Worm (Caenorhabditis elegans): ENCODE data around the gene gpch-1.
A peak's percentile ranks its signal among the peaks of the same experiment; 100 is the strongest.

The gpch-1 gene

DNA sequence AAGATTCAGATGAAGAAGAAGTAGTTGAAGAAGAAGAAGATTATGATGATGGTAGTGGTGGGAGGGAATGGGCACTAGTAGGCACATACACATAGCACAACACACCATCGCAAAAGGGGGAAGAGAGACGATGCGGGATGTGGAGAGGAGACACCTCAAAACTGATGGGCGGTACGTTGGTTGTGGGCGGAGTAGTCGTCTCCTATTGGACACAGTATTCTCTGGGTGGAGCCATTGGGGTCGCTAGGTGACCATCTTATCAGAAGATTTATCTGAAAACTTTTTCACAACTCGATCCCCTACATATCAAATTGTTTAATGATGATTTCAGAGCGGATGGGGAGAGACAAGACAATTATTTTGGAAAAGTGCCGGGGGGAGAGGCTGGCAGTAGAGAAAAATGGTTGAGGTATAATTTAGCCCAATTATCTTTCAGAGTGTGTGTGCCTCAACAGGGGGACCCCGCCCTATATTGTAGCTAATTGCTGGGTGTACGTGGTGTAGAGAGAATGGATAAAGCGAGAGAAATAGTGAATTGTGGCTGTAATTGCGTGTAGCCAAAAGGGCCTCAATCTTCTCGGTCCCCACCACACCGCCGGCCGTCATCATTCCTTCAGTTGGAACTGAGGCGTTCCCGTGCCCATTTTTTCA lies 42.5 kb downstream of the gpch-1 start:
- no peak for TF ChIP-seq hmbx-1 (tag; optimal IDR thresholded peaks at IDR 0.05)
- TF ChIP-seq hmg-4 (GFP tag; optimal IDR thresholded peaks at IDR 0.05): peak; percentile 27
- TF ChIP-seq tbx-37 (GFP tag; conservative IDR thresholded peaks at IDR 0.05): no peak
- TF ChIP-seq tra-4 (tag; optimal IDR thresholded peaks at IDR 0.05): no peak
- TF ChIP-seq pes-1 (GFP tag; IDR thresholded peaks at IDR 0.05): no peak
- no peak for TF ChIP-seq flt-1 (GFP tag; IDR thresholded peaks at IDR 0.05)
- TF ChIP-seq scrt-1 (GFP tag; IDR thresholded peaks at IDR 0.05): no peak
- TF ChIP-seq aly-1 (tag; optimal IDR thresholded peaks at IDR 0.05): no peak
- TF ChIP-seq ceh-13 (GFP tag; optimal IDR thresholded peaks at IDR 0.05): no peak
- TF ChIP-seq sea-1 (GFP tag; conservative IDR thresholded peaks at IDR 0.05): no peak
- no peak for TF ChIP-seq ceh-36 (tag; optimal IDR thresholded peaks at IDR 0.05)
- no peak for TF ChIP-seq tbx-11 (GFP tag; IDR thresholded peaks at IDR 0.05)
- TF ChIP-seq ets-7 (tag; optimal IDR thresholded peaks at IDR 0.05): no peak
- TF ChIP-seq F13C5.2 (tag; optimal IDR thresholded peaks at IDR 0.05): peak; percentile 15
- TF ChIP-seq ama-1 (optimal IDR thresholded peaks at IDR 0.05): no peak
- TF ChIP-seq hnd-1 (tag; optimal IDR thresholded peaks at IDR 0.05): no peak
- no peak for TF ChIP-seq B0310.2 (tag; optimal IDR thresholded peaks at IDR 0.05)

DNA sequence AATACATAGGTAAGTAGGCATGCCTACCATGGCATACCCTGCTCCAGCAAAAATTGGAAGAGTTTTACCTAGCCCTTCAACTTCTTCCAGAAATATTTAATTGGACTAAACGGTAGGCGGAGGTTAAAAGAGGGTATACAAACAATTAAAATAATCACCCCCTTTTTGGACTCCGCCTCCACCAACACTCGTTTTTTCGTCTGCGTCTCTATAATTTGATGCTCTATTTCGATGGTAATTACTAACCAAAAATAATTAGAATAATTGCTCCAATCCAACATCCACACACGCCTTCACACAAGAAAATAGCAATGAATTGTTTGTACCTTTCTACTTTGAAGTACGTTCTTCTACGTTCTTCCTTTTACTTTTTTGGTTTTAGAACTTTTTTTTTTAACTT lies 44.4 kb downstream of the gpch-1 start:
- TF ChIP-seq scrt-1 (GFP tag; IDR thresholded peaks at IDR 0.05) (no peak), ceh-13 (GFP tag; optimal IDR thresholded peaks at IDR 0.05) (no peak), hnd-1 (tag; optimal IDR thresholded peaks at IDR 0.05) (no peak), ama-1 (optimal IDR thresholded peaks at IDR 0.05) (no peak), tra-4 (tag; optimal IDR thresholded peaks at IDR 0.05) (no peak), B0310.2 (tag; optimal IDR thresholded peaks at IDR 0.05) (no peak), pes-1 (GFP tag; IDR thresholded peaks at IDR 0.05) (no peak), hmg-4 (GFP tag; optimal IDR thresholded peaks at IDR 0.05) (no peak), aly-1 (tag; optimal IDR thresholded peaks at IDR 0.05) (no peak), hmbx-1 (tag; optimal IDR thresholded peaks at IDR 0.05) (no peak), sea-1 (GFP tag; conservative IDR thresholded peaks at IDR 0.05) (no peak), tbx-37 (GFP tag; conservative IDR thresholded peaks at IDR 0.05) (no peak), flt-1 (GFP tag; IDR thresholded peaks at IDR 0.05) (no peak), ceh-36 (tag; optimal IDR thresholded peaks at IDR 0.05) (no peak), tbx-11 (GFP tag; IDR thresholded peaks at IDR 0.05) (no peak), ets-7 (tag; optimal IDR thresholded peaks at IDR 0.05) (no peak)

DNA sequence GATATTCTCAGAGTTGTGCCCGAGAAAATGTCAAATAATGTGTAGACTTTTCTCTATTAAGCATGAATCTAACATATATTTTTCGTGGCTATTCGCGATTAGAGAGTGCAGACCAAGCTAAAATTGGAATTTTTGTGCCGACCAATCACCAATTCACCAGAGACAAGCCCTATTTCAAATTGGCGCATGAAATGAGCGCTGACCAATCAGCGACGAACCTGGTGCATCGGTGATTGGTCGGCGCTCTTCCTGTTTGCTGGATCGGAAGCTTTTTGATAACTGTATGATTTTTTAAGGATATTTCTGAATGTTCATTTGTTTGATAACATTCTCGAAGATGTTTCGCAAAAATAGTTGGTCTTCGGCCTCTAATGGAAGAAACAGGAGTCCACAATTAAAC lies 45.0 kb downstream of the gpch-1 start:
- no peak for TF ChIP-seq tbx-11 (GFP tag; IDR thresholded peaks at IDR 0.05)
- TF ChIP-seq scrt-1 (GFP tag; IDR thresholded peaks at IDR 0.05): no peak
- TF ChIP-seq flt-1 (GFP tag; IDR thresholded peaks at IDR 0.05): no peak
- no peak for TF ChIP-seq B0310.2 (tag; optimal IDR thresholded peaks at IDR 0.05)
- no peak for TF ChIP-seq tra-4 (tag; optimal IDR thresholded peaks at IDR 0.05)
- TF ChIP-seq ceh-36 (tag; optimal IDR thresholded peaks at IDR 0.05): no peak
- no peak for TF ChIP-seq hnd-1 (tag; optimal IDR thresholded peaks at IDR 0.05)
- no peak for TF ChIP-seq sea-1 (GFP tag; conservative IDR thresholded peaks at IDR 0.05)
- TF ChIP-seq ceh-13 (GFP tag; optimal IDR thresholded peaks at IDR 0.05): no peak
- TF ChIP-seq F13C5.2 (tag; optimal IDR thresholded peaks at IDR 0.05): no peak

DNA sequence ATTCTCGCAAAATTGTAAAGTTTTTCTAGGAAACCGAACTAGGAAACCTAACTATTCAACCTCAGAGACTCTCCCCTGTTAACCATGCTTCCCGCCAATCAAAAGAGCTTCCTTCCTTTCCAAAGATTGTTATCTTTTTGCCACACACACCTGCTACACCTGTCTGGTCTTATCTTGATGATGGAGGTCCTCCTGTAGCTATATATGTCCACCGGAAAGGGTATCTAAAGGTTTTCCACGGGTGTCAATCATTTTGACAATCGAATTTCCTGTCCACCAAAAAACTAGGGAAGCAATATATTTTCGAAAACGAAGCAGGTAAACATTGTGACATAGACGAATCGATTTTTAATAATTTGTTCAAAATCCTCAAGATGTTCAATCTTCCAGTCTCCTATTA lies 45.4 kb downstream of the gpch-1 start:
- TF ChIP-seq ceh-13 (GFP tag; optimal IDR thresholded peaks at IDR 0.05): no peak
- TF ChIP-seq ets-7 (tag; optimal IDR thresholded peaks at IDR 0.05): peak; percentile 30
- no peak for TF ChIP-seq tbx-11 (GFP tag; IDR thresholded peaks at IDR 0.05)

DNA sequence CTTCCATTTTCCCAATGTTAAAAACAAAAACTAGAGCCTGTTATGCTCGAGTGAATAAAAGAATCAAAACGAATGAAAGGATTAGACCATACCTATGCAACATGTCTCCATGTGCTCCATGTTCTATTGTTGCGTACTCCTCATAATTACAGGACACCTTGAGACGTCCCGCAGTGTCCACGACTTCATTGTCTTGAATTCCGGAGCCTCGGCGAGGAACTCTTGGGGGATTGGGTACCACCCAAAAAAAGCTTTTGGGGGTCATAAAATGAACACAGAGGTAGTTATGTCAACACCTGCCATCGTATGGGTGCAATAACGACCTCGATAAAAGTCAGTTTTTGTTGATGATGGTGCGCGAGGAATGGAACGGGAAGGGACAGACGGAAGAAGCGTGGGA lies 46.6 kb downstream of the gpch-1 start:
- TF ChIP-seq aly-1 (tag; optimal IDR thresholded peaks at IDR 0.05): peak; percentile 14
- no peak for TF ChIP-seq ceh-36 (tag; optimal IDR thresholded peaks at IDR 0.05)

DNA sequence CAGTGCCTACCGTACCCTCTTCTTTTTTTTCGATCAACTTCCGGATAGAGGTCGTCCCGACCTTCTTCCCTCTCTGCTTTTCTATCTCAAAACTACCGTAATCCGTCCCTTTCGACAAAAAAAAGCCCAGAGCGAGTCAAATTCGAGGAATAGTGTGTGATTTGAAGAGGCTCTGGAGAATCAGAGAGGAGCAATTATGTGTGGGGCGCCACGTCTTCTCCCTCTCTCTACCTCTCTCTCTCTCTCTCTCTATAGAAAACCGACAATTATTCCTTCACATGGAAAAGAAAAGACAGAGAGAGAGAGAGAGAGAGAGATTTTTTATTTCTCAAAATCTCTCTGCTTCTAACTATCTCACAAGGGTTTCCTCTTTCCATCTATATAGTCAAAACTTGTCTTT lies 48.2 kb downstream of the gpch-1 start:
- no peak for TF ChIP-seq sea-1 (GFP tag; conservative IDR thresholded peaks at IDR 0.05)
- no peak for TF ChIP-seq scrt-1 (GFP tag; IDR thresholded peaks at IDR 0.05)
- TF ChIP-seq aly-1 (tag; optimal IDR thresholded peaks at IDR 0.05): no peak
- TF ChIP-seq pes-1 (GFP tag; IDR thresholded peaks at IDR 0.05): no peak
- TF ChIP-seq hmbx-1 (tag; optimal IDR thresholded peaks at IDR 0.05): no peak
- no peak for TF ChIP-seq ama-1 (optimal IDR thresholded peaks at IDR 0.05)
- no peak for TF ChIP-seq tra-4 (tag; optimal IDR thresholded peaks at IDR 0.05)
- no peak for TF ChIP-seq flt-1 (GFP tag; IDR thresholded peaks at IDR 0.05)
- TF ChIP-seq B0310.2 (tag; optimal IDR thresholded peaks at IDR 0.05): no peak
- no peak for TF ChIP-seq tbx-11 (GFP tag; IDR thresholded peaks at IDR 0.05)
- no peak for TF ChIP-seq ceh-13 (GFP tag; optimal IDR thresholded peaks at IDR 0.05)
- no peak for TF ChIP-seq hnd-1 (tag; optimal IDR thresholded peaks at IDR 0.05)

DNA sequence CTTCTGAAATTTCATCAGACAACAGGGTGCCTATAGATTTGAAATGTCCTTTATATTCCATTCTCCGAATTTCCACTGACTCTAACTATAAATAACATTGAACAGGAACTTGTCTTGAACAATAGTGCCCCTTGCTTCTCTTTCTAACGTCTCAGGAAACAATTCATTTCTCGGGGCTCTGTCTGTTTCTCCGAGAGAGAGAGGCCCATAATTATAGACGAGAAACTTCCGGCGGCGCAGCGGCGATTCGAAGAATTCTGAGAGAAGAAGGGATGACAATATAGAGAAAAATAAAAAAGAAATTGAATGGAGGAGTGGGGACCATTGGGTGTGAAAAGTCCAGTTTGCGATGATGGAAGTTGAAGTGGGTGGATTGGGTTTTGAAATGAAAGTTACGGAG lies 51.9 kb downstream of the gpch-1 start:
- TF ChIP-seq tbx-11 (GFP tag; IDR thresholded peaks at IDR 0.05) (no peak), pes-1 (GFP tag; IDR thresholded peaks at IDR 0.05) (no peak), ama-1 (optimal IDR thresholded peaks at IDR 0.05) (no peak), flt-1 (GFP tag; IDR thresholded peaks at IDR 0.05) (no peak), tra-4 (tag; optimal IDR thresholded peaks at IDR 0.05) (no peak), aly-1 (tag; optimal IDR thresholded peaks at IDR 0.05) (no peak), F13C5.2 (tag; optimal IDR thresholded peaks at IDR 0.05) (no peak), scrt-1 (GFP tag; IDR thresholded peaks at IDR 0.05) (no peak), sea-1 (GFP tag; conservative IDR thresholded peaks at IDR 0.05) (no peak), tbx-37 (GFP tag; conservative IDR thresholded peaks at IDR 0.05) (no peak), hnd-1 (tag; optimal IDR thresholded peaks at IDR 0.05) (no peak)

DNA sequence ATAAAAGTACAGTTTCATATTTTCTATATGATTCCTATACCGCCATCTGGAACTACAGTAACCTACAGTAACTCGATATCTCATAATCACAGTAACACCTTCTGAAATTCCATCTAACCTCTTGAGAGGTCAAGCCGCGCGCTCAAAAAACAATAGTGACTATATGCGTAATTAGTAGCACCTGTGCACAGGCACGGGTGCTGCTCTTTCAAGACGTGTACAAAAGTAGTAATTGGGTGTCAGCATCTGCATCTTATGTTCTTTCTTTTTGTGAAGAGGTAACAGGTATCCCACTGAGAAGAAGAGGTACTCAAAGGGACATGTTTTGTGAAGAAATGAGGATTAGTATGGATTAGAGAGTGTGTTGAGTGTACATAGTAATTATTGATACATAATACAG lies 53.0 kb downstream of the gpch-1 start:
- TF ChIP-seq scrt-1 (GFP tag; IDR thresholded peaks at IDR 0.05): no peak
- TF ChIP-seq hmbx-1 (tag; optimal IDR thresholded peaks at IDR 0.05): no peak
- TF ChIP-seq ama-1 (optimal IDR thresholded peaks at IDR 0.05): no peak
- TF ChIP-seq tbx-37 (GFP tag; conservative IDR thresholded peaks at IDR 0.05): no peak
- no peak for TF ChIP-seq tra-4 (tag; optimal IDR thresholded peaks at IDR 0.05)
